Worm (Caenorhabditis elegans) whole organism, L1 larva: Measurements from ENCODE around the gene mrpl-2.
A peak's percentile ranks its signal among the peaks of the same experiment; 100 is the strongest.

ENCODE experiments used
- C04F5.9 ChIP-seq: sonication (generic microtip); optimal IDR thresholded peaks from 2 replicates; lab custom pipeline; 2016; ENCODE audit warnings: missing genetic modification characterization, missing compliant biosample characterization
- C16A3.4 ChIP-seq: fragments of 150-350 bp; optimal IDR thresholded peaks from 2 replicates; lab custom pipeline; 2014; ENCODE audit warnings: missing biosample characterization, missing genetic modification characterization
- F16B12.6 ChIP-seq: fragments of 150-350 bp; optimal IDR thresholded peaks from 2 replicates; lab custom pipeline; 2014; ENCODE audit warnings: missing biosample characterization, missing genetic modification characterization
- Y116A8C.19 ChIP-seq: sonication (generic microtip); optimal IDR thresholded peaks from 2 replicates; lab custom pipeline; 2016; ENCODE audit warnings: missing compliant biosample characterization, missing genetic modification characterization, borderline replicate concordance
- aly-2 ChIP-seq: fragments of 150-350 bp; optimal IDR thresholded peaks from 2 replicates; lab custom pipeline; 2014; ENCODE audit warnings: missing biosample characterization, missing genetic modification characterization
- ama-1 ChIP-seq: fragments of 150-350 bp; optimal IDR thresholded peaks from 2 replicates; lab custom pipeline; 2014
- blmp-1 ChIP-seq: fragments of 150-350 bp; optimal IDR thresholded peaks from 2 replicates; lab custom pipeline; 2014; ENCODE audit warnings: missing biosample characterization, missing genetic modification characterization
- ceh-63 ChIP-seq: fragments of 200-800 bp; sonication (Bioruptor generic); optimal IDR thresholded peaks from 2 replicates; lab custom pipeline; 2018; ENCODE audit warnings: mild to moderate bottlenecking, missing genetic modification characterization, missing compliant biosample characterization
- dpl-1 ChIP-seq, 3 experiments: fragments of 150-350 bp in 2 of 3; sonication (generic microtip) in 1 of 3; optimal IDR thresholded peaks; 2 replicates each; lab custom pipeline; 2014 to 2017; ENCODE audit warnings: missing biosample characterization in 3 of 3, missing genetic modification characterization in 3 of 3, missing genetic modification reagents in 3 of 3
- dsc-1 ChIP-seq: sonication (generic microtip); optimal IDR thresholded peaks from 2 replicates; lab custom pipeline; 2016; ENCODE audit warnings: mild to moderate bottlenecking, missing genetic modification characterization, missing compliant biosample characterization
- efl-1 ChIP-seq, 4 experiments: fragments of 150-350 bp; optimal IDR thresholded peaks in 3 of 4; peaks in 1 of 4; 1 replicate in 1 of 4; 2 replicates in 3 of 4; lab custom pipeline; 2014; ENCODE audit warnings: missing biosample characterization in 2 of 4, missing genetic modification characterization in 2 of 4, missing genetic modification reagents in 2 of 4
- efl-3 ChIP-seq: fragments of 200-800 bp; sonication (Bioruptor generic); optimal IDR thresholded peaks from 2 replicates; lab custom pipeline; 2018; ENCODE audit warnings: mild to moderate bottlenecking, missing genetic modification characterization, missing compliant biosample characterization
- egl-27 ChIP-seq, 2 experiments: fragments of 150-350 bp in 1 of 2; sonication (generic microtip); optimal IDR thresholded peaks; 3 replicates each; lab custom pipeline; 2017 to 2018; ENCODE audit warnings: missing biosample characterization in 2 of 2, missing genetic modification characterization in 2 of 2, missing genetic modification reagents in 2 of 2
- elt-3 ChIP-seq, 6 experiments: fragments of 150-350 bp in 1 of 6; sonication (generic microtip); optimal IDR thresholded peaks; 2 replicates each; lab custom pipeline; 2017 to 2018; ENCODE audit warnings: missing biosample characterization in 6 of 6, missing genetic modification characterization in 6 of 6, inconsistent platforms in 1 of 6
- ets-5 ChIP-seq: fragments of 200-800 bp; sonication (Bioruptor generic); IDR thresholded peaks from 2 replicates; pipeline ENCODE4 v1.3.6; 2022; ENCODE audit warnings: missing genetic modification characterization, missing compliant biosample characterization
- fkh-10 ChIP-seq: sonication (generic microtip); optimal IDR thresholded peaks from 2 replicates; lab custom pipeline; 2017; ENCODE audit warnings: missing biosample characterization, missing genetic modification reagents, missing genetic modification characterization
- fkh-4 ChIP-seq: sonication (generic microtip); optimal IDR thresholded peaks from 2 replicates; lab custom pipeline; 2016; ENCODE audit warnings: missing compliant biosample characterization, missing genetic modification characterization, borderline replicate concordance
- fkh-8 ChIP-seq: sonication (generic microtip); optimal IDR thresholded peaks from 2 replicates; lab custom pipeline; 2016; ENCODE audit warnings: mild to moderate bottlenecking, missing genetic modification characterization, missing compliant biosample characterization
- hlh-17 ChIP-seq: fragments of 200-800 bp; sonication (Bioruptor generic); optimal IDR thresholded peaks from 2 replicates; lab custom pipeline; 2018; ENCODE audit warnings: missing genetic modification characterization, mild to moderate bottlenecking, missing compliant biosample characterization, moderate library complexity, borderline replicate concordance
- hpl-2 ChIP-seq: fragments of 150-350 bp; optimal IDR thresholded peaks from 2 replicates; lab custom pipeline; 2014; ENCODE audit warnings: missing biosample characterization, missing genetic modification reagents, missing genetic modification characterization
- irx-1 ChIP-seq: sonication (generic microtip); optimal IDR thresholded peaks from 2 replicates; lab custom pipeline; 2016; ENCODE audit warnings: missing genetic modification characterization, missing compliant biosample characterization
- isw-1 ChIP-seq: fragments of 200-800 bp; sonication (Bioruptor generic); IDR thresholded peaks from 2 replicates; pipeline ENCODE4 v1.3.6; 2022; ENCODE audit warnings: missing genetic modification characterization, missing compliant biosample characterization
- lin-13 ChIP-seq: fragments of 150-350 bp; optimal IDR thresholded peaks from 2 replicates; lab custom pipeline; 2014; ENCODE audit warnings: missing biosample characterization, missing genetic modification reagents, missing genetic modification characterization
- lin-35 ChIP-seq, 2 experiments: fragments of 150-350 bp; optimal IDR thresholded peaks; 2 replicates each; lab custom pipeline; 2014; ENCODE audit warnings: missing biosample characterization in 2 of 2, missing genetic modification characterization in 2 of 2, missing genetic modification reagents in 2 of 2
- mef-2 ChIP-seq: fragments of 150-350 bp; optimal IDR thresholded peaks from 2 replicates; lab custom pipeline; 2014; ENCODE audit warnings: missing biosample characterization, missing genetic modification characterization
- nhr-12 ChIP-seq: sonication (generic microtip); optimal IDR thresholded peaks from 2 replicates; lab custom pipeline; 2017; ENCODE audit warnings: missing biosample characterization, missing genetic modification characterization
- nhr-20 ChIP-seq: sonication (generic microtip); optimal IDR thresholded peaks from 2 replicates; lab custom pipeline; 2016; ENCODE audit warnings: mild to moderate bottlenecking, missing genetic modification characterization, missing compliant biosample characterization
- nhr-237 ChIP-seq: fragments of 150-350 bp; optimal IDR thresholded peaks from 2 replicates; lab custom pipeline; 2014; ENCODE audit warnings: missing biosample characterization, missing genetic modification characterization
- nhr-28 ChIP-seq: fragments of 150-350 bp; optimal IDR thresholded peaks from 2 replicates; lab custom pipeline; 2014; ENCODE audit warnings: missing biosample characterization, missing genetic modification characterization
- nhr-71 ChIP-seq: sonication (generic microtip); optimal IDR thresholded peaks from 2 replicates; lab custom pipeline; 2016; ENCODE audit warnings: mild to moderate bottlenecking, missing genetic modification characterization, moderate library complexity, missing compliant biosample characterization
- nhr-76 ChIP-seq: sonication (generic microtip); optimal IDR thresholded peaks from 2 replicates; lab custom pipeline; 2017; ENCODE audit warnings: missing biosample characterization, missing genetic modification characterization
- pag-3 ChIP-seq: sonication (generic microtip); optimal IDR thresholded peaks from 2 replicates; lab custom pipeline; 2017; ENCODE audit warnings: missing genetic modification characterization, mild to moderate bottlenecking, missing compliant biosample characterization, antibody characterized with exemption, borderline replicate concordance; ENCODE audit not compliant: insufficient read depth
- pax-3 ChIP-seq: fragments of 200-800 bp; sonication (Bioruptor generic); optimal IDR thresholded peaks from 2 replicates; lab custom pipeline; 2018; ENCODE audit warnings: mild to moderate bottlenecking, missing genetic modification characterization, moderate library complexity, missing compliant biosample characterization
- skn-1 ChIP-seq: fragments of 150-350 bp; optimal IDR thresholded peaks from 2 replicates; lab custom pipeline; 2014; ENCODE audit warnings: missing biosample characterization, missing genetic modification characterization
- sptf-1 ChIP-seq: fragments of 150-350 bp; optimal IDR thresholded peaks from 2 replicates; lab custom pipeline; 2014; ENCODE audit warnings: missing biosample characterization, missing genetic modification characterization
- tlp-1 ChIP-seq: fragments of 150-350 bp; optimal IDR thresholded peaks from 2 replicates; lab custom pipeline; 2014; ENCODE audit warnings: missing biosample characterization, missing genetic modification characterization
- unc-130 ChIP-seq: fragments of 150-350 bp; optimal IDR thresholded peaks from 2 replicates; lab custom pipeline; 2017; ENCODE audit warnings: missing biosample characterization, missing genetic modification characterization, inconsistent platforms
- unc-98 ChIP-seq: fragments of 200-800 bp; sonication (Bioruptor generic); IDR thresholded peaks from 2 replicates; pipeline ENCODE4 v1.3.6; 2022; ENCODE audit warnings: missing genetic modification characterization, missing compliant biosample characterization
- vab-15 ChIP-seq: sonication (generic microtip); optimal IDR thresholded peaks from 2 replicates; lab custom pipeline; 2017; ENCODE audit warnings: missing genotype, mild to moderate bottlenecking, missing genetic modification characterization, missing compliant biosample characterization
- zip-4 ChIP-seq: fragments of 200-800 bp; sonication (Bioruptor generic); optimal IDR thresholded peaks from 2 replicates; lab custom pipeline; 2018; ENCODE audit warnings: mild to moderate bottlenecking, missing genetic modification characterization, moderate library complexity, missing compliant biosample characterization

The mrpl-2 gene

ce11 chrIV:787755-788154, 14.7 kb downstream of the mrpl-2 start, which contains the start of gene F56B3.6:
Gene F56B3.6 (plus strand): TSS chrIV:788055.
- TF ChIP-seq fkh-10 (GFP tag; lab: Kevin White, UChicago) (no peak), sptf-1 (tag; lab: Kevin White, UChicago) (no peak), nhr-76 (no peak), lin-35 (GFP tag; optimal IDR thresholded peaks at IDR 0.05; lab: Kevin White, UChicago) (no peak), ama-1 (lab: Kevin White, UChicago) (no peak), nhr-237 (tag; lab: Kevin White, UChicago) (no peak), nhr-28 (tag; lab: Kevin White, UChicago) (no peak), fkh-4 (tag; lab: Kevin White, UChicago) (no peak), mef-2 (no peak), fkh-8 (tag; lab: Kevin White, UChicago) (no peak), irx-1 (tag; lab: Kevin White, UChicago) (no peak), aly-2 (tag; lab: Kevin White, UChicago) (no peak), dsc-1 (tag; lab: Kevin White, UChicago) (no peak), isw-1 (GFP tag; lab: Robert Waterston, UW) (no peak), egl-27 (tag; optimal IDR thresholded peaks at IDR 0.05; lab: Kevin White, UChicago) (no peak), hpl-2 (GFP tag; lab: Kevin White, UChicago) (no peak), C16A3.4 (tag; lab: Kevin White, UChicago) (no peak)

DNA sequence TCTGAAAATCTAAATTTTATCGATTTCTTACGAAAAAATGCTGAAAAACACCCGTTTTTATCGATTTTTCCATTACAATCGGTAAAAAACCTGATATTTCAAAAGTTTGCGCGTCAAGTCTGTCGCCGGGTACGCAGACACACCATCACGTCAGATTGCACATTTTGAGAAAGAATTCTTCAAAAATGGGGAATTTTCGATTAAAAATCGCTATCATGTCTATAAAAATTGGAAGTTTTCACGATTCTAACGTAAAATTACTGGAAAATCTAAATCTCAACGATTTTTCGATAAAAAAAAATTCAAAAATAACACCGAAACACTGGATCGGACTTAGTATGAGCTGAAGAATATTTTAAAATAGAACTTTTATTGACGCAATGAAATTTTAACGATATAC, 21.2 kb downstream of the mrpl-2 start, which contains the start of gene F56B3.4:
TSS of gene F56B3.4 (minus strand) at position 1 of the 400 bp plus-strand sequence.
- no peak for TF ChIP-seq nhr-76
- peak; percentile 7 for TF ChIP-seq F16B12.6 (tag; lab: Kevin White, UChicago)
- TF ChIP-seq efl-1 (optimal IDR thresholded peaks at IDR 0.05; lab: Kevin White, UChicago) = peak in 1 of 2 experiments; percentile 41
- TF ChIP-seq efl-1 (GFP tag; optimal IDR thresholded peaks at IDR 0.05 in 1 of 2; lab: Kevin White, UChicago) = no peak
- TF ChIP-seq Y116A8C.19 (tag; lab: Kevin White, UChicago) = no peak
- TF ChIP-seq ceh-63 (GFP tag; lab: Kevin White, UChicago) = no peak

- TF ChIP-seq hlh-17 (GFP tag; lab: Kevin White, UChicago) = no peak
- TF ChIP-seq nhr-20 (tag; lab: Kevin White, UChicago) = no peak
- no peak for TF ChIP-seq lin-35 (GFP tag; optimal IDR thresholded peaks at IDR 0.05; lab: Kevin White, UChicago)
- no peak for TF ChIP-seq hpl-2 (GFP tag; lab: Kevin White, UChicago)
- peak; percentile 9 to 22 for TF ChIP-seq efl-1 (optimal IDR thresholded peaks at IDR 0.05; lab: Kevin White, UChicago)
- TF ChIP-seq efl-1 (GFP tag; optimal IDR thresholded peaks at IDR 0.05 in 1 of 2; lab: Kevin White, UChicago) = peak in 1 of 2 experiments; percentile 26
- no peak for TF ChIP-seq dpl-1 (GFP tag; optimal IDR thresholded peaks at IDR 0.05; lab: Kevin White, UChicago)
- TF ChIP-seq fkh-8 (tag; lab: Kevin White, UChicago) = no peak
- peak; percentile 58 for TF ChIP-seq F16B12.6 (tag; lab: Kevin White, UChicago)
These were observed 22.4 kb downstream of the mrpl-2 start, which contains the start of gene skr-18 for ce11 chrIV:795383-795872. Gene skr-18 (minus strand): TSS chrIV:795433.

- TF ChIP-seq mef-2 (no peak), hlh-17 (GFP tag; lab: Kevin White, UChicago) (no peak), blmp-1 (tag; lab: Kevin White, UChicago) (no peak), fkh-10 (GFP tag; lab: Kevin White, UChicago) (no peak), elt-3 (tag; optimal IDR thresholded peaks at IDR 0.05; lab: Kevin White, UChicago) (peak in 1 of 6 experiments; percentile 34), unc-130 (tag; lab: Kevin White, UChicago) (no peak), nhr-12 (tag; lab: Kevin White, UChicago) (no peak), C04F5.9 (tag; lab: Kevin White, UChicago) (peak; percentile 87), zip-4 (GFP tag; lab: Kevin White, UChicago) (peak; percentile 19), C16A3.4 (tag; lab: Kevin White, UChicago) (peak; percentile 77), nhr-20 (tag; lab: Kevin White, UChicago) (peak; percentile 87), Y116A8C.19 (tag; lab: Kevin White, UChicago) (peak; percentile 65), skn-1 (tag; lab: Kevin White, UChicago) (peak; percentile 36), efl-1 (optimal IDR thresholded peaks at IDR 0.05; lab: Kevin White, UChicago) (peak; percentile 65 to 78), efl-1 (GFP tag; optimal IDR thresholded peaks at IDR 0.05 in 1 of 2; lab: Kevin White, UChicago) (peak; percentile 74 to 93), tlp-1 (tag; lab: Kevin White, UChicago) (no peak), pag-3 (tag; lab: Kevin White, UChicago) (no peak), aly-2 (tag; lab: Kevin White, UChicago) (peak; percentile 44), lin-13 (GFP tag; lab: Kevin White, UChicago) (peak; percentile 47), isw-1 (GFP tag; lab: Robert Waterston, UW) (peak; percentile 90), lin-35 (GFP tag; optimal IDR thresholded peaks at IDR 0.05; lab: Kevin White, UChicago) (peak; percentile 64 to 77), ama-1 (lab: Kevin White, UChicago) (no peak), nhr-71 (peak; percentile 95), vab-15 (tag; lab: Kevin White, UChicago) (peak; percentile 70), pax-3 (peak; percentile 96), efl-3 (peak; percentile 72), unc-98 (GFP tag; lab: Robert Waterston, UW) (peak; percentile 93), ets-5 (GFP tag; lab: Robert Waterston, UW) (no peak), fkh-4 (tag; lab: Kevin White, UChicago) (peak; percentile 81)
These were observed 23.6 kb downstream of the mrpl-2 start, which contains the start of the genes F56B3.11 and ech-5 for ce11 chrIV:796521-797073. Gene F56B3.11 (minus strand): TSS chrIV:796571. Gene ech-5 (plus strand): TSS chrIV:797023.
